Fruit fly (Drosophila melanogaster) Kc167 (cell line): Measurements from ENCODE around the gene RhoGAP16F.

Experiments
- Myc ChIP-seq: fragments of >200 bp; optimal IDR thresholded peaks from 2 replicates; lab custom pipeline; 2017; ENCODE audit warnings: missing external identifiers
- Sin3A ChIP-seq: fragments of >200 bp; optimal IDR thresholded peaks from 2 replicates; lab custom pipeline; 2018; ENCODE audit warnings: missing external identifiers
- h ChIP-seq: fragments of >200 bp; optimal IDR thresholded peaks from 3 replicates; lab custom pipeline; 2018; ENCODE audit warnings: missing external identifiers
- insv ChIP-seq: fragments of >200 bp; optimal IDR thresholded peaks from 3 replicates; lab custom pipeline; 2018; ENCODE audit warnings: missing external identifiers
- psq ChIP-seq: fragments of >200 bp; optimal IDR thresholded peaks from 2 replicates; lab custom pipeline; 2017; ENCODE audit warnings: missing external identifiers

- TF ChIP-seq Myc, result no peak
- TF ChIP-seq Sin3A (lab: Kevin White, UChicago), result no peak
- TF ChIP-seq h (lab: Kevin White, UChicago), result no peak
- no peak for TF ChIP-seq psq (lab: Kevin White, UChicago)
- TF ChIP-seq insv (lab: Kevin White, UChicago), result no peak
Measured at dm6 chrX:18138297-18138696, 45.4 kb downstream of the RhoGAP16F start, which contains the start of gene CG43229.
